Worm (Caenorhabditis elegans) whole organism, dauer: Measurements from ENCODE around the gene ZK688.1.

ENCODE experiments used
- unc-62 ChIP-seq: sonication (generic microtip); optimal IDR thresholded peaks from 2 replicates; lab custom pipeline; 2017; ENCODE audit warnings: missing biosample characterization, missing genetic modification reagents, missing genetic modification characterization

ZK688.1 gene

ce11 chrIII:7909263-7909662, at the start of gene ZK688.1:
TSS of gene ZK688.1 (plus strand) at chrIII:7909563.
- no peak for TF ChIP-seq unc-62 (GFP tag; lab: Kevin White, UChicago)

- no peak for TF ChIP-seq unc-62 (GFP tag; lab: Kevin White, UChicago)
These were observed 48.5 kb upstream of the ZK688.1 start, which contains the start of gene cuc-1 for ce11 chrIII:7860885-7861284. TSS of gene cuc-1 (minus strand) at chrIII:7860985.

ce11 chrIII:7861535-7862120, 47.7 kb upstream of the ZK688.1 start, which contains the start of gene snr-5:
TSS of gene snr-5 (plus strand) at chrIII:7862070.
- TF ChIP-seq unc-62 (GFP tag; lab: Kevin White, UChicago), result no peak

ce11 chrIII:7865238-7865761, 44.1 kb upstream of the ZK688.1 start, which contains the start of gene slc-17.3:
TSS of gene slc-17.3 (minus strand) at chrIII:7865288.
- TF ChIP-seq unc-62 (GFP tag; lab: Kevin White, UChicago), result no peak

ce11 chrIII:7866189-7866588, 43.2 kb upstream of the ZK688.1 start, which contains the start of gene cup-4:
TSS of gene cup-4 (plus strand) at chrIII:7866489.
- no peak for TF ChIP-seq unc-62 (GFP tag; lab: Kevin White, UChicago)

ce11 chrIII:7872776-7873175, 36.6 kb upstream of the ZK688.1 start:
- TF ChIP-seq unc-62 (GFP tag; lab: Kevin White, UChicago), result no peak

ce11 chrIII:7873481-7873880, 35.9 kb upstream of the ZK688.1 start, which contains the start of gene tyr-1:
TSS of gene tyr-1 (plus strand) at chrIII:7873781.
- TF ChIP-seq unc-62 (GFP tag; lab: Kevin White, UChicago), result no peak

ce11 chrIII:7877090-7877489, 32.3 kb upstream of the ZK688.1 start:
- no peak for TF ChIP-seq unc-62 (GFP tag; lab: Kevin White, UChicago)

ce11 chrIII:7878852-7879329, 30.5 kb upstream of the ZK688.1 start, which contains the start of gene sup-18:
TSS of gene sup-18 (minus strand) at chrIII:7878902.
- TF ChIP-seq unc-62 (GFP tag; lab: Kevin White, UChicago), result no peak

ce11 chrIII:7880132-7880715, 29.1 kb upstream of the ZK688.1 start:
- no peak for TF ChIP-seq unc-62 (GFP tag; lab: Kevin White, UChicago)

- no peak for TF ChIP-seq unc-62 (GFP tag; lab: Kevin White, UChicago)
These were observed 26.5 kb upstream of the ZK688.1 start, which contains the start of gene ZK688.9 for ce11 chrIII:7882900-7883299. TSS of gene ZK688.9 (minus strand) at chrIII:7883000.

- no peak for TF ChIP-seq unc-62 (GFP tag; lab: Kevin White, UChicago)
These were observed 24.5 kb upstream of the ZK688.1 start, which contains the start of gene ZK688.11 for ce11 chrIII:7884863-7885262. TSS of gene ZK688.11 (minus strand) at chrIII:7884963.

ce11 chrIII:7889036-7889435, 20.3 kb upstream of the ZK688.1 start:
- TF ChIP-seq unc-62 (GFP tag; lab: Kevin White, UChicago), result no peak

ce11 chrIII:7891573-7892306, 17.6 kb upstream of the ZK688.1 start, which contains the start of the genes ZK688.5 and fahd-1:
TSS of gene ZK688.5 (minus strand) at chrIII:7891623.
TSS of gene fahd-1 (plus strand) at chrIII:7892256.
- no peak for TF ChIP-seq unc-62 (GFP tag; lab: Kevin White, UChicago)

ce11 chrIII:7892333-7892732, 17.0 kb upstream of the ZK688.1 start:
- no peak for TF ChIP-seq unc-62 (GFP tag; lab: Kevin White, UChicago)
